Worm (Caenorhabditis elegans) whole organism, L2 larva: ENCODE results near the gene rol-8.

ENCODE experiments used
- C34F6.9 ChIP-seq: fragments of 150-350 bp; optimal IDR thresholded peaks from 2 replicates; lab custom pipeline; 2014; ENCODE audit warnings: missing biosample characterization, missing genetic modification characterization
- F13H6.1 ChIP-seq: sonication (generic microtip); optimal IDR thresholded peaks from 2 replicates; lab custom pipeline; 2016; ENCODE audit warnings: missing genetic modification characterization, missing compliant biosample characterization
- R02D3.7 ChIP-seq: fragments of 150-350 bp; optimal IDR thresholded peaks from 2 replicates; lab custom pipeline; 2014; ENCODE audit warnings: missing biosample characterization, missing genetic modification characterization
- Y55F3AM.14 ChIP-seq: fragments of 200-800 bp; sonication (Bioruptor generic); optimal IDR thresholded peaks from 2 replicates; lab custom pipeline; 2018; ENCODE audit warnings: mild to moderate bottlenecking, missing genetic modification characterization, missing compliant biosample characterization
- ZK546.5 ChIP-seq: sonication (generic microtip); optimal IDR thresholded peaks from 2 replicates; lab custom pipeline; 2017; ENCODE audit warnings: missing biosample characterization, missing genetic modification characterization
- alr-1 ChIP-seq: fragments of 150-350 bp; optimal IDR thresholded peaks from 2 replicates; lab custom pipeline; 2014; ENCODE audit warnings: missing biosample characterization, missing genetic modification characterization
- aly-2 ChIP-seq: fragments of 150-350 bp; optimal IDR thresholded peaks from 2 replicates; lab custom pipeline; 2014; ENCODE audit warnings: missing biosample characterization, missing genetic modification characterization
- ama-1 ChIP-seq: fragments of 150-350 bp; optimal IDR thresholded peaks from 2 replicates; lab custom pipeline; 2018; ENCODE audit warnings: inconsistent platforms
- ceh-16 ChIP-seq: fragments of 150-350 bp; optimal IDR thresholded peaks from 2 replicates; lab custom pipeline; 2014; ENCODE audit warnings: missing biosample characterization, missing genetic modification characterization
- ceh-82 ChIP-seq: fragments of 150-350 bp; optimal IDR thresholded peaks from 2 replicates; lab custom pipeline; 2014; ENCODE audit warnings: missing biosample characterization, missing genetic modification characterization
- crh-2 ChIP-seq: sonication (generic microtip); optimal IDR thresholded peaks from 2 replicates; lab custom pipeline; 2017; ENCODE audit warnings: missing biosample characterization, missing genetic modification characterization
- dmd-4 ChIP-seq: sonication (generic microtip); optimal IDR thresholded peaks from 2 replicates; lab custom pipeline; 2017; ENCODE audit warnings: missing biosample characterization, missing genetic modification characterization
- egl-27 ChIP-seq: sonication (generic microtip); optimal IDR thresholded peaks from 3 replicates; lab custom pipeline; 2017; ENCODE audit warnings: missing biosample characterization, missing genetic modification reagents, missing genetic modification characterization
- elt-1 ChIP-seq: fragments of 150-350 bp; optimal IDR thresholded peaks from 2 replicates; lab custom pipeline; 2014; ENCODE audit warnings: missing biosample characterization, missing genetic modification characterization
- elt-3 ChIP-seq: sonication (generic microtip); optimal IDR thresholded peaks from 2 replicates; lab custom pipeline; 2017; ENCODE audit warnings: missing biosample characterization, missing genetic modification characterization
- fos-1 ChIP-seq: fragments of 150-350 bp; optimal IDR thresholded peaks from 2 replicates; lab custom pipeline; 2014; ENCODE audit warnings: missing biosample characterization, missing genetic modification characterization
- gmeb-1 ChIP-seq: fragments of 150-350 bp; optimal IDR thresholded peaks from 2 replicates; lab custom pipeline; 2014; ENCODE audit warnings: missing biosample characterization, missing genetic modification characterization
- lin-11 ChIP-seq: fragments of 150-350 bp; sonication (generic microtip); optimal IDR thresholded peaks from 2 replicates; lab custom pipeline; 2014; ENCODE audit warnings: missing biosample characterization, missing genetic modification characterization, inconsistent platforms, mixed read lengths
- lin-13 ChIP-seq: fragments of 150-350 bp; optimal IDR thresholded peaks from 2 replicates; lab custom pipeline; 2014; ENCODE audit warnings: missing biosample characterization, missing genetic modification reagents, missing genetic modification characterization
- lin-39 ChIP-seq: fragments of 150-350 bp; optimal IDR thresholded peaks from 2 replicates; lab custom pipeline; 2014; ENCODE audit warnings: missing biosample characterization, missing genetic modification reagents, missing genetic modification characterization
- lsy-2 ChIP-seq, 2 experiments: fragments of 150-350 bp in 1 of 2; sonication (generic microtip) in 1 of 2; optimal IDR thresholded peaks; 2 replicates each; lab custom pipeline; 2014 to 2017; ENCODE audit warnings: missing biosample characterization in 2 of 2, missing genetic modification characterization in 2 of 2
- mab-5 ChIP-seq: fragments of 150-350 bp; optimal IDR thresholded peaks from 2 replicates; lab custom pipeline; 2014; ENCODE audit warnings: missing biosample characterization, missing genetic modification characterization
- mbf-1 ChIP-seq: sonication (generic microtip); optimal IDR thresholded peaks from 2 replicates; lab custom pipeline; 2017; ENCODE audit warnings: missing biosample characterization, missing genetic modification characterization
- mdl-1 ChIP-seq, 2 experiments: fragments of 150-350 bp in 1 of 2; sonication (generic microtip) in 1 of 2; optimal IDR thresholded peaks; 2 replicates each; lab custom pipeline; 2017; ENCODE audit warnings: missing biosample characterization in 2 of 2, missing genetic modification characterization in 2 of 2
- nhr-10 ChIP-seq: sonication (generic microtip); optimal IDR thresholded peaks from 2 replicates; lab custom pipeline; 2017; ENCODE audit warnings: missing biosample characterization, missing genetic modification characterization
- nhr-11 ChIP-seq: fragments of 150-350 bp; optimal IDR thresholded peaks from 2 replicates; lab custom pipeline; 2014; ENCODE audit warnings: missing biosample characterization, missing genetic modification characterization
- nhr-129 ChIP-seq: fragments of 150-350 bp; optimal IDR thresholded peaks from 2 replicates; lab custom pipeline; 2014; ENCODE audit warnings: missing biosample characterization, missing genetic modification characterization
- nhr-21 ChIP-seq: fragments of 150-350 bp; optimal IDR thresholded peaks from 2 replicates; lab custom pipeline; 2014; ENCODE audit warnings: missing biosample characterization, missing genetic modification characterization
- nhr-23 ChIP-seq: fragments of 150-350 bp; optimal IDR thresholded peaks from 2 replicates; lab custom pipeline; 2014; ENCODE audit warnings: missing biosample characterization, missing genetic modification reagents, missing genetic modification characterization
- nhr-25 ChIP-seq: fragments of 150-350 bp; sonication (generic microtip); optimal IDR thresholded peaks from 3 replicates; lab custom pipeline; 2014; ENCODE audit warnings: missing biosample characterization, missing genetic modification characterization
- peb-1 ChIP-seq: fragments of 150-350 bp; optimal IDR thresholded peaks from 2 replicates; lab custom pipeline; 2014; ENCODE audit warnings: missing biosample characterization, missing genetic modification characterization
- sem-4 ChIP-seq: fragments of 150-350 bp; optimal IDR thresholded peaks from 2 replicates; lab custom pipeline; 2014; ENCODE audit warnings: missing biosample characterization, missing genetic modification reagents, missing genetic modification characterization
- sma-3 ChIP-seq: sonication (generic microtip); optimal IDR thresholded peaks from 2 replicates; lab custom pipeline; 2016; ENCODE audit warnings: missing genetic modification reagents, missing genetic modification characterization, missing compliant biosample characterization
- sma-9 ChIP-seq, 2 experiments: fragments of 150-350 bp in 1 of 2; sonication (generic microtip) in 1 of 2; optimal IDR thresholded peaks; 2 replicates each; lab custom pipeline; 2014 to 2016; ENCODE audit warnings: missing genetic modification characterization in 2 of 2, mild to moderate bottlenecking in 1 of 2, missing biosample characterization in 1 of 2, missing compliant biosample characterization in 1 of 2, missing genetic modification reagents in 1 of 2, moderate library complexity in 1 of 2
- snpc-4 ChIP-seq: fragments of 150-350 bp; optimal IDR thresholded peaks from 2 replicates; lab custom pipeline; 2014; ENCODE audit warnings: missing biosample characterization, missing genetic modification characterization
- unc-55 ChIP-seq: fragments of 150-350 bp; sonication (generic microtip); optimal IDR thresholded peaks from 3 replicates; lab custom pipeline; 2014; ENCODE audit warnings: missing biosample characterization, missing genetic modification reagents, missing genetic modification characterization
- unc-62 ChIP-seq: fragments of 150-350 bp; optimal IDR thresholded peaks from 2 replicates; lab custom pipeline; 2014; ENCODE audit warnings: missing biosample characterization, missing genetic modification reagents, missing genetic modification characterization
- ztf-11 ChIP-seq: sonication (generic microtip); optimal IDR thresholded peaks from 2 replicates; lab custom pipeline; 2017; ENCODE audit warnings: missing biosample characterization, missing genetic modification characterization
- ztf-4 ChIP-seq: fragments of 150-350 bp; optimal IDR thresholded peaks from 2 replicates; lab custom pipeline; 2014; ENCODE audit warnings: missing biosample characterization, missing genetic modification characterization

The rol-8 gene

DNA sequence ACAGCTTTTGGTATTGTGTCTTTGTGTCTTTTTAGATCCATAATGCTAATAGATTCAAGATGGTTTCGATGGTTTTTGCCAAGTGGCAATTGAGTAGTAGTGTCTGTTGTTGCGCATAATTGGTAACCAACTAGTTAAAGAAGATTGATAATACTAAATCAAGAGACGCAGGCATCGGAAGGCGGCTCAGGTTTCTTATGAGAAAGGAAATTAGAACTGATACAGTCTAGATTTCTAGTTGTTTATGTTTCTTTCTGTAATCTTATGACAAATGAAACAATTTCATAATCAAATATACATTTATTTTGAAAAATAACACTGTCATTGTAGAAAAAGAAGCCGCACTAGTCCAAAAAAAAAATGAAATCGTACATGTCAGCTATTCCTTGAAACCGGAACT, 9.9 kb downstream of the rol-8 start, which contains the start of gene ZK1290.10:
TSS of gene ZK1290.10 (minus strand) at position 101 of the 400 bp plus-strand sequence.
- TF ChIP-seq mdl-1 (tag; optimal IDR thresholded peaks at IDR 0.05; lab: Kevin White, UChicago) (no peak), nhr-23 (no peak), C34F6.9 (tag; lab: Kevin White, UChicago) (no peak), ceh-82 (tag; lab: Kevin White, UChicago) (no peak), R02D3.7 (no peak), unc-55 (GFP tag; lab: Kevin White, UChicago) (no peak), ama-1 (lab: Kevin White, UChicago) (no peak), peb-1 (tag; lab: Kevin White, UChicago) (no peak), ztf-4 (no peak), dmd-4 (tag; lab: Kevin White, UChicago) (no peak), alr-1 (tag; lab: Kevin White, UChicago) (no peak), nhr-11 (tag; lab: Kevin White, UChicago) (no peak), mbf-1 (tag; lab: Kevin White, UChicago) (no peak), unc-62 (GFP tag; lab: Kevin White, UChicago) (no peak), Y55F3AM.14 (GFP tag; lab: Kevin White, UChicago) (no peak), lin-13 (no peak), snpc-4 (tag; lab: Kevin White, UChicago) (no peak)

DNA sequence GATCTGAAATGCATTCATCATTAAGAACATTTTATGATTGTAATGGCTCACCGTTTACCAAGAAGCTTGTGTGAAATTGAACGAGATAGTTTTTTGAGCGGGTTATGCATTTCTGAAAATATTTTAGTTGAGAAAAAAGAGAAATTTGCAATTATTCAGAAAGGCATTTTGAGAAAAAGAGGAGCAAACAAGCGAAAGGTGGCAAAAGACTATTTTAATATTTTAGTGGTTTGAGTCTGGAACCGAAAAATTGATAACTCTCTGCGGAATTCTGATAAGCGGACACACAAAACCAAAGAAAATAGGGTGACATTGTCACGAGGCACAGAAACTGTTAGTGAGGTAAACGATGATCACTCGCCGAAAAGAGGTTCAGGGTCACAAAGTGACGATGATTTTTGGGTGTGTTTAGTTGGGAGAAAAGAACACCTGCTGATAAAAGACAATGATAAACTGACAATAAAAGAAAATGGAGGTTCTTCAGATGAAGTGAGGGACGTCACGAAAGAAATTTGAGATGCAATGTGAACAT, 10.9 kb downstream of the rol-8 start:
- TF ChIP-seq fos-1 (tag; lab: Kevin White, UChicago) (peak; percentile 91), lin-39 (tag; lab: Kevin White, UChicago) (no peak), sma-3 (GFP tag; lab: Kevin White, UChicago) (peak; percentile 82), mbf-1 (tag; lab: Kevin White, UChicago) (no peak), ceh-16 (tag; lab: Kevin White, UChicago) (no peak), elt-3 (tag; lab: Kevin White, UChicago) (no peak), alr-1 (tag; lab: Kevin White, UChicago) (no peak), ztf-11 (tag; lab: Kevin White, UChicago) (no peak), elt-1 (tag; lab: Kevin White, UChicago) (no peak), aly-2 (tag; lab: Kevin White, UChicago) (no peak), nhr-21 (tag; lab: Kevin White, UChicago) (peak; percentile 16), lin-11 (no peak), nhr-10 (no peak), sma-9 (GFP tag; optimal IDR thresholded peaks at IDR 0.05; lab: Kevin White, UChicago) (peak; percentile 88), sma-9 (tag; optimal IDR thresholded peaks at IDR 0.05; lab: Kevin White, UChicago) (no peak), F13H6.1 (tag; lab: Kevin White, UChicago) (peak; percentile 60), crh-2 (tag; lab: Kevin White, UChicago) (peak; percentile 71), ama-1 (lab: Kevin White, UChicago) (no peak), egl-27 (tag; lab: Kevin White, UChicago) (peak; percentile 3), lsy-2 (tag; optimal IDR thresholded peaks at IDR 0.05; lab: Kevin White, UChicago) (peak in 1 of 2 experiments; percentile 6), Y55F3AM.14 (GFP tag; lab: Kevin White, UChicago) (peak; percentile 6), unc-55 (GFP tag; lab: Kevin White, UChicago) (no peak), nhr-129 (peak; percentile 21), gmeb-1 (peak; percentile 50), snpc-4 (tag; lab: Kevin White, UChicago) (no peak), dmd-4 (tag; lab: Kevin White, UChicago) (no peak), nhr-25 (tag; lab: Kevin White, UChicago) (peak; percentile 14)

DNA sequence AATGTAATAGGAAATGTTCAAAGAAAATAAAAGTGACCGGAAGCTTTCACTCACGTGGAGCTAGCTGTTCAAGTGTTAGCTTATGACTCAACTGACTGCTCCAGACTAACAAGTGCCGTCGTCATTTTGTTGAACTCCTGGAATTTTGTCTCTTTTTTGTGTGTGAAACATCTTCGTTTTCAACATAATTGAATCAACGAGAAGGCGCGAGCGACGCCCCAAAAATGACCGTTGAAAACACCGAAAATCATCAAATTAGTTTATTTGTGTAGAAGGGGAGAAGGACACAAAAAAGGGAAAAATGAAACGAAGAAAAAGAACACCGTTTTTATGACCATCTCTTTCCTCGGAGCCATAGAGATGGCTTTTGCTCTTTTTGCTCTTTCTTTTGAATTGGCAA, 11.5 kb downstream of the rol-8 start, which contains the start of gene ZK1290.14:
TSS of gene ZK1290.14 (minus strand) at position 139 of the 400 bp plus-strand sequence.
- TF ChIP-seq fos-1 (tag; lab: Kevin White, UChicago) (no peak), sem-4 (tag; lab: Kevin White, UChicago) (peak; percentile 51)
- TF ChIP-seq, all 48 proteins: peak for 1

DNA sequence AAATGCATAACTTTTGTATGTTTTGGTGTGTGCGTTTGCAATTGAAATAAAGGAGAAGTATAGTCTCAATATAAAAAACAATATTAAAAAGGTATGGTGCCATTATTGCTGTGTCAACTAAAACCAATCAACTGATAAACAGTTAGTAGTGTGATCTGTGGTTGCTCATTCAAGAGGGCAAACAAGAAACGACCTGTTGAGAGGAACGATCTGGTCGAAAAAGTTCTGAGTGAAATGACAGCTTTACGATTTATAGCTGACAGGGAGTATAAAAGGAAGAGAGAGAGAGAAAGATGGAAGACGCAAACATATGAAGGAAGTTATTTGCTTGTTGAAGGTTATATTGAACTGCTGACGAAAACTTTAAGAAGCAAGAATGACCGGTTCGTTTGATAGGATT, 14.1 kb downstream of the rol-8 start:
- TF ChIP-seq lin-13, result no peak
- TF ChIP-seq nhr-25 (tag; lab: Kevin White, UChicago), result peak; percentile 6
- TF ChIP-seq fos-1 (tag; lab: Kevin White, UChicago), result peak; percentile 2
- no peak for TF ChIP-seq F13H6.1 (tag; lab: Kevin White, UChicago)
- no peak for TF ChIP-seq mab-5 (tag; lab: Kevin White, UChicago)
- TF ChIP-seq ZK546.5 (tag; lab: Kevin White, UChicago), result no peak
